Worm (Caenorhabditis elegans): ENCODE measurements around the gene K08D9.9.

ce11 chrV:3273577-3274100 is 37.1 kb upstream of the K08D9.9 start, which contains the start of gene T28A11.4:
- TF ChIP-seq egl-27 (tag; optimal IDR thresholded peaks at IDR 0.05) (no peak), fkh-10 (GFP tag; optimal IDR thresholded peaks at IDR 0.05) (no peak), lin-13 (GFP tag; optimal IDR thresholded peaks at IDR 0.05) (no peak), mdl-1 (tag; optimal IDR thresholded peaks at IDR 0.05) (no peak), hlh-30 (tag; optimal IDR thresholded peaks at IDR 0.05; ENCODE audit: insufficient read depth) (no peak)
